Fruit fly (Drosophila melanogaster): ENCODE data around the gene p53.

DNA sequence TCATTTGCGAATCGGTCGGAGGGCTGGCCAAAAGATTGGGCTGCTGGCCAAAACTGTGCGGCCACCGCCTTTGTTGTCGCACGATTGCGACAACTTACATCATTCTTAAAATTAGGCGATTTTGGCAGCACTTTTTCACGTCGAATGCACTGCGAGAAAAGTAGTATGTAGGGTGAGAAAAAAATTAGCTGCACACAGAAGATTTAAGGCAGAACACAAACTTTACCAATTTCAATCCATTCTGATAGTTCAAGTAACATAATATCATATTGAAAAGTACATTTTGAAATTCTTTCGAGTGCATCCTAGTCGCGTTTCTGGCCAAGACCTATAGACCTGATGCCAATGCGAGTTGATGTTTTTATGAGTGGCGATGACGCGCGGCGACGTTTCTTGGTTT, 25.4 kb downstream of the p53 start:
- TF ChIP-seq CTCF (optimal IDR thresholded peaks at IDR 0.05) (no peak), CG8478 (optimal IDR thresholded peaks at IDR 0.05) (no peak)
